Worm (Caenorhabditis elegans) whole organism, L1 larva: ENCODE results near the gene ZK1320.7.

Experiments
- C04F5.9 ChIP-seq: sonication (generic microtip); optimal IDR thresholded peaks from 2 replicates; lab custom pipeline; 2016; ENCODE audit warnings: missing genetic modification characterization, missing compliant biosample characterization
- C34B4.2 ChIP-seq: sonication (generic microtip); optimal IDR thresholded peaks from 2 replicates; lab custom pipeline; 2017; ENCODE audit warnings: mild to moderate bottlenecking, missing genetic modification characterization, missing compliant biosample characterization
- alr-1 ChIP-seq: fragments of 200-800 bp; sonication (Bioruptor generic); optimal IDR thresholded peaks from 2 replicates; lab custom pipeline; 2018; ENCODE audit warnings: borderline replicate concordance, mild to moderate bottlenecking, missing genetic modification characterization, missing compliant biosample characterization
- ceh-82 ChIP-seq, 3 experiments: fragments of 150-350 bp in 1 of 3; sonication (generic microtip) in 2 of 3; optimal IDR thresholded peaks; 2 replicates each; lab custom pipeline; 2014 to 2017; ENCODE audit warnings: missing biosample characterization in 3 of 3, missing genetic modification characterization in 3 of 3
- ces-1 ChIP-seq: fragments of 150-350 bp; optimal IDR thresholded peaks from 2 replicates; lab custom pipeline; 2014; ENCODE audit warnings: missing biosample characterization, missing genetic modification reagents, missing genetic modification characterization
- dsc-1 ChIP-seq: sonication (generic microtip); optimal IDR thresholded peaks from 2 replicates; lab custom pipeline; 2016; ENCODE audit warnings: mild to moderate bottlenecking, missing genetic modification characterization, missing compliant biosample characterization
- efl-1 ChIP-seq, 4 experiments: fragments of 150-350 bp; optimal IDR thresholded peaks in 3 of 4; peaks in 1 of 4; 1 replicate in 1 of 4; 2 replicates in 3 of 4; lab custom pipeline; 2014; ENCODE audit warnings: missing biosample characterization in 2 of 4, missing genetic modification characterization in 2 of 4, missing genetic modification reagents in 2 of 4
- elt-2 ChIP-seq: sonication (generic microtip); optimal IDR thresholded peaks from 2 replicates; lab custom pipeline; 2016; ENCODE audit warnings: missing genetic modification characterization, mild to moderate bottlenecking, inconsistent platforms, missing compliant biosample characterization, missing genetic modification reagents
- ets-5 ChIP-seq: fragments of 200-800 bp; sonication (Bioruptor generic); IDR thresholded peaks from 2 replicates; pipeline ENCODE4 v1.3.6; 2022; ENCODE audit warnings: missing genetic modification characterization, missing compliant biosample characterization
- fkh-4 ChIP-seq: sonication (generic microtip); optimal IDR thresholded peaks from 2 replicates; lab custom pipeline; 2016; ENCODE audit warnings: missing compliant biosample characterization, missing genetic modification characterization, borderline replicate concordance
- fos-1 ChIP-seq: fragments of 150-350 bp; optimal IDR thresholded peaks from 2 replicates; lab custom pipeline; 2014; ENCODE audit warnings: missing biosample characterization, missing genetic modification characterization
- grh-1 ChIP-seq: fragments of 200-800 bp; sonication (Bioruptor generic); IDR thresholded peaks from 2 replicates; pipeline ENCODE4 v1.3.6; 2022; ENCODE audit warnings: missing genetic modification reagents, missing genetic modification characterization, missing compliant biosample characterization
- hlh-17 ChIP-seq: fragments of 200-800 bp; sonication (Bioruptor generic); optimal IDR thresholded peaks from 2 replicates; lab custom pipeline; 2018; ENCODE audit warnings: missing genetic modification characterization, mild to moderate bottlenecking, missing compliant biosample characterization, moderate library complexity, borderline replicate concordance
- hlh-4 ChIP-seq: sonication (generic microtip); optimal IDR thresholded peaks from 2 replicates; lab custom pipeline; 2016; ENCODE audit warnings: mild to moderate bottlenecking, missing genetic modification characterization, missing compliant biosample characterization
- isw-1 ChIP-seq: fragments of 200-800 bp; sonication (Bioruptor generic); IDR thresholded peaks from 2 replicates; pipeline ENCODE4 v1.3.6; 2022; ENCODE audit warnings: missing genetic modification characterization, missing compliant biosample characterization
- jun-1 ChIP-seq: fragments of 150-350 bp; optimal IDR thresholded peaks from 2 replicates; lab custom pipeline; 2014; ENCODE audit warnings: missing biosample characterization, missing genetic modification reagents, missing genetic modification characterization
- lin-14 ChIP-seq: fragments of 200-800 bp; sonication (Bioruptor generic); optimal IDR thresholded peaks from 2 replicates; lab custom pipeline; 2018; ENCODE audit warnings: mild to moderate bottlenecking, missing genetic modification characterization, moderate library complexity, missing compliant biosample characterization
- lin-35 ChIP-seq, 2 experiments: fragments of 150-350 bp; optimal IDR thresholded peaks; 2 replicates each; lab custom pipeline; 2014; ENCODE audit warnings: missing biosample characterization in 2 of 2, missing genetic modification characterization in 2 of 2, missing genetic modification reagents in 2 of 2
- lin-39 ChIP-seq: fragments of 150-350 bp; optimal IDR thresholded peaks from 2 replicates; lab custom pipeline; 2014; ENCODE audit warnings: missing biosample characterization, missing genetic modification reagents, missing genetic modification characterization
- lir-3 ChIP-seq: sonication (generic microtip); optimal IDR thresholded peaks from 2 replicates; lab custom pipeline; 2016; ENCODE audit warnings: mild to moderate bottlenecking, missing genetic modification characterization, moderate library complexity, missing compliant biosample characterization; ENCODE audit not compliant: poor library complexity
- lsy-2 ChIP-seq, 2 experiments: fragments of 150-350 bp; optimal IDR thresholded peaks; 2 replicates each; lab custom pipeline; 2014; ENCODE audit warnings: missing biosample characterization in 2 of 2, missing genetic modification characterization in 2 of 2
- mab-9 ChIP-seq: fragments of 200-800 bp; sonication (Bioruptor generic); IDR thresholded peaks from 2 replicates; pipeline ENCODE4 v1.3.6; 2022; ENCODE audit warnings: missing genetic modification reagents, missing genetic modification characterization, missing compliant biosample characterization
- mdl-1 ChIP-seq, 2 experiments: fragments of 150-350 bp; optimal IDR thresholded peaks; 2 replicates each; lab custom pipeline; 2014 to 2017; ENCODE audit warnings: missing biosample characterization in 2 of 2, missing genetic modification characterization in 2 of 2, inconsistent platforms in 1 of 2
- mef-2 ChIP-seq: fragments of 150-350 bp; optimal IDR thresholded peaks from 2 replicates; lab custom pipeline; 2014; ENCODE audit warnings: missing biosample characterization, missing genetic modification characterization
- mep-1 ChIP-seq: fragments of 150-350 bp; optimal IDR thresholded peaks from 2 replicates; lab custom pipeline; 2014; ENCODE audit warnings: missing biosample characterization, missing genetic modification characterization
- nhr-11 ChIP-seq: fragments of 150-350 bp; optimal IDR thresholded peaks from 2 replicates; lab custom pipeline; 2014; ENCODE audit warnings: missing biosample characterization, missing genetic modification characterization
- nhr-12 ChIP-seq: sonication (generic microtip); optimal IDR thresholded peaks from 2 replicates; lab custom pipeline; 2017; ENCODE audit warnings: missing biosample characterization, missing genetic modification characterization
- nhr-19 ChIP-seq: fragments of 200-800 bp; sonication (Bioruptor generic); conservative IDR thresholded peaks from 2 replicates; pipeline ENCODE4 v1.3.6; 2022; ENCODE audit warnings: missing genetic modification characterization, missing compliant biosample characterization
- nhr-28 ChIP-seq: fragments of 150-350 bp; optimal IDR thresholded peaks from 2 replicates; lab custom pipeline; 2014; ENCODE audit warnings: missing biosample characterization, missing genetic modification characterization
- nhr-47 ChIP-seq: sonication (generic microtip); optimal IDR thresholded peaks from 2 replicates; lab custom pipeline; 2016; ENCODE audit warnings: mild to moderate bottlenecking, missing genetic modification characterization, moderate library complexity, missing compliant biosample characterization
- nhr-77 ChIP-seq: fragments of 150-350 bp; optimal IDR thresholded peaks from 2 replicates; lab custom pipeline; 2014; ENCODE audit warnings: missing biosample characterization, missing genetic modification characterization
- nhr-85 ChIP-seq: sonication (generic microtip); peaks from one replicate; lab custom pipeline; 2016; ENCODE audit warnings: missing genetic modification characterization, inconsistent platforms, missing compliant biosample characterization
- nhr-90 ChIP-seq: sonication (generic microtip); optimal IDR thresholded peaks from 2 replicates; lab custom pipeline; 2016; ENCODE audit warnings: mild to moderate bottlenecking, missing genetic modification characterization, missing compliant biosample characterization; ENCODE audit not compliant: poor library complexity
- rnt-1 ChIP-seq: sonication (generic microtip); optimal IDR thresholded peaks from 2 replicates; lab custom pipeline; 2016; ENCODE audit warnings: mild to moderate bottlenecking, missing genetic modification characterization, moderate library complexity, missing compliant biosample characterization
- swsn-7 ChIP-seq: sonication (generic microtip); optimal IDR thresholded peaks from 2 replicates; lab custom pipeline; 2016; ENCODE audit warnings: missing genetic modification characterization, missing compliant biosample characterization
- unc-86 ChIP-seq: sonication (generic microtip); optimal IDR thresholded peaks from 2 replicates; lab custom pipeline; 2016; ENCODE audit warnings: missing genetic modification characterization, missing compliant biosample characterization
- vab-15 ChIP-seq: sonication (generic microtip); optimal IDR thresholded peaks from 2 replicates; lab custom pipeline; 2017; ENCODE audit warnings: missing genotype, mild to moderate bottlenecking, missing genetic modification characterization, missing compliant biosample characterization
- xbp-1 ChIP-seq: sonication (generic microtip); optimal IDR thresholded peaks from 2 replicates; lab custom pipeline; 2016; ENCODE audit warnings: missing genetic modification characterization, missing compliant biosample characterization
- zip-4 ChIP-seq: fragments of 200-800 bp; sonication (Bioruptor generic); optimal IDR thresholded peaks from 2 replicates; lab custom pipeline; 2018; ENCODE audit warnings: mild to moderate bottlenecking, missing genetic modification characterization, moderate library complexity, missing compliant biosample characterization
- ztf-4 ChIP-seq: fragments of 150-350 bp; optimal IDR thresholded peaks from 2 replicates; lab custom pipeline; 2014; ENCODE audit warnings: missing biosample characterization, missing genetic modification characterization

The ZK1320.7 gene

ce11 chrII:9656210-9656755, 15.1 kb upstream of the ZK1320.7 start, which contains the start of gene gstk-1 (continued):
- peak in 1 of 2 experiments; percentile 13 for TF ChIP-seq efl-1 (optimal IDR thresholded peaks at IDR 0.05; lab: Kevin White, UChicago)
- no peak for TF ChIP-seq efl-1 (GFP tag; optimal IDR thresholded peaks at IDR 0.05 in 1 of 2; lab: Kevin White, UChicago)
- TF ChIP-seq rnt-1 (tag; lab: Kevin White, UChicago), result peak; percentile 23
- TF ChIP-seq lin-14 (GFP tag; lab: Kevin White, UChicago), result peak; percentile 10
- no peak for TF ChIP-seq mab-9 (GFP tag; lab: Robert Waterston, UW)
- TF ChIP-seq nhr-11 (tag; lab: Kevin White, UChicago), result peak; percentile 13
- peak; percentile 39 for TF ChIP-seq nhr-47 (tag; lab: Kevin White, UChicago)
- TF ChIP-seq lin-35 (GFP tag; optimal IDR thresholded peaks at IDR 0.05; lab: Kevin White, UChicago), result peak in 1 of 2 experiments; percentile 70
- TF ChIP-seq ztf-4 (tag; lab: Kevin White, UChicago), result no peak
- TF ChIP-seq ceh-82 (tag; optimal IDR thresholded peaks at IDR 0.05; lab: Kevin White, UChicago), result no peak
- TF ChIP-seq nhr-90 (tag; lab: Kevin White, UChicago), result peak; percentile 61
- no peak for TF ChIP-seq C34B4.2 (tag; lab: Kevin White, UChicago)
- TF ChIP-seq unc-86 (tag; lab: Kevin White, UChicago), result no peak
- no peak for TF ChIP-seq swsn-7
- no peak for TF ChIP-seq ces-1
- TF ChIP-seq fkh-4 (tag; lab: Kevin White, UChicago), result no peak
- TF ChIP-seq alr-1 (tag; lab: Kevin White, UChicago), result no peak
- TF ChIP-seq zip-4 (GFP tag; lab: Kevin White, UChicago), result no peak
- no peak for TF ChIP-seq xbp-1 (tag; lab: Kevin White, UChicago)
- TF ChIP-seq mdl-1 (tag; optimal IDR thresholded peaks at IDR 0.05; lab: Kevin White, UChicago), result peak in 1 of 2 experiments; percentile 67
- TF ChIP-seq, all 84 proteins: peak for 20

ce11 chrII:9658915-9659314, 12.5 kb upstream of the ZK1320.7 start, which contains the start of gene ZK1320.2:
Gene ZK1320.2 (minus strand): TSS chrII:9659002.
- TF ChIP-seq elt-2 (tag; lab: Kevin White, UChicago) (peak; percentile 26), nhr-85 (tag; lab: Kevin White, UChicago) (no peak)
- TF ChIP-seq, all 84 proteins: peak for 1

ce11 chrII:9660379-9660778, 11.0 kb upstream of the ZK1320.7 start, which contains the start of gene ZK1320.3:
Gene ZK1320.3 (minus strand): TSS chrII:9660419.
- no peak for TF ChIP-seq nhr-12 (tag; lab: Kevin White, UChicago)
- TF ChIP-seq nhr-90 (tag; lab: Kevin White, UChicago), result no peak
- TF ChIP-seq nhr-28 (tag; lab: Kevin White, UChicago), result no peak
- no peak for TF ChIP-seq mep-1 (tag; lab: Kevin White, UChicago)
- no peak for TF ChIP-seq ets-5 (GFP tag; lab: Robert Waterston, UW)
- no peak for TF ChIP-seq nhr-77
- TF ChIP-seq dsc-1 (tag; lab: Kevin White, UChicago), result no peak
- no peak for TF ChIP-seq hlh-4 (tag; lab: Kevin White, UChicago)
- no peak for TF ChIP-seq jun-1 (tag; lab: Kevin White, UChicago)
- TF ChIP-seq mef-2, result no peak
- no peak for TF ChIP-seq isw-1 (GFP tag; lab: Robert Waterston, UW)
- no peak for TF ChIP-seq lin-14 (GFP tag; lab: Kevin White, UChicago)
- no peak for TF ChIP-seq lir-3 (tag; lab: Kevin White, UChicago)
- TF ChIP-seq C04F5.9 (tag; lab: Kevin White, UChicago), result no peak
- TF ChIP-seq ceh-82 (tag; optimal IDR thresholded peaks at IDR 0.05; lab: Kevin White, UChicago), result no peak
- no peak for TF ChIP-seq nhr-19

- TF ChIP-seq C34B4.2 (tag; lab: Kevin White, UChicago), result no peak
- TF ChIP-seq lin-39 (tag; lab: Kevin White, UChicago), result no peak
- no peak for TF ChIP-seq lsy-2 (tag; optimal IDR thresholded peaks at IDR 0.05; lab: Kevin White, UChicago)
- no peak for TF ChIP-seq fos-1 (tag; lab: Kevin White, UChicago)
- no peak for TF ChIP-seq ztf-4 (tag; lab: Kevin White, UChicago)
- TF ChIP-seq vab-15 (tag; lab: Kevin White, UChicago), result no peak
- no peak for TF ChIP-seq elt-2 (tag; lab: Kevin White, UChicago)
- no peak for TF ChIP-seq nhr-12 (tag; lab: Kevin White, UChicago)
- no peak for TF ChIP-seq nhr-11 (tag; lab: Kevin White, UChicago)
- TF ChIP-seq grh-1 (GFP tag; lab: Robert Waterston, UW), result no peak
- no peak for TF ChIP-seq hlh-17 (GFP tag; lab: Kevin White, UChicago)
- no peak for TF ChIP-seq nhr-28 (tag; lab: Kevin White, UChicago)
These were observed 9.2 kb upstream of the ZK1320.7 start for ce11 chrII:9662160-9662559.
